Worm (Caenorhabditis elegans) whole organism, dauer: Measurements from ENCODE around the gene srw-55.

Experiments used
- unc-62 ChIP-seq: sonication (generic microtip); optimal IDR thresholded peaks from 2 replicates; lab custom pipeline; 2017; ENCODE audit warnings: missing biosample characterization, missing genetic modification reagents, missing genetic modification characterization

Gene srw-55

DNA sequence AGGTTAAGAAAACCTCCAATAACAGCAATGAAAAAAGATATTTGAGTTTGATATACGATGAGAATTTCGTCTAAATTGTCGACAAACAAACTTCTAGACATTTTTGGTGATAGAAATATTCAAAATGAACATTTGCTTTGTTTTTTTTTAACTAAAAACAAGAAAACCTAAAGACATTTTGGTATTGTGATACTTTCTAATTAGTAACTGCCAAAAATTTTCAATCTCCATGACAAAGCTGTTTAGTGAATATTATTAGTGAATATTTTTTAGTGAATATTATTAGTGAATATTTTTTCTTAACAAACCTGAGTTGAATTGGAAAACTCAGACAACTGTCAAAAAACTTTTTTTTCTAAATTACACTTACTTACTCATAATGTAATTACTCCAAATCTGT, at the start of gene srw-55:
Gene srw-55 (minus strand): TSS at position 101 of the 400 bp plus-strand sequence.
- TF ChIP-seq unc-62 (GFP tag; lab: Kevin White, UChicago) = no peak

DNA sequence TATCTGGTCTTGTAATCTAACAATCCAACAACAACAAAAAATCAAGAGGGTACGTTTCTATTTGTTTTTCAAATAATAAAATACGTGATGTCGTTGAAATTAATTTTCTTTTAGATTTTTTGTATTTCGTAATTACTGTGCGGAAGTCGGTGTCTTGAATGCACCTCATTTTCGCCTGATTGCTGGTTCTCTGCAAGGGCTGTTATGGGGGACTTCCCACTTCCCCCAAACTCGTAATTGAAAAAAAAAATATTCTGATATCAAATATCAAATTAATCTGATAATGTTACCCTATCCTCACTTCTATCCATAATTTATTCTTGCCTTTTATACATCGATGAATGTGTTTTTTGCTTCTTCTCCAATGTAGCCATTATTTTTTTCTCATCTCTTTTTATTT, 47.9 kb upstream of the srw-55 start, which contains the start of gene F36G9.15:
Gene F36G9.15 (minus strand): TSS at position 101 of the 400 bp plus-strand sequence.
- no peak for TF ChIP-seq unc-62 (GFP tag; lab: Kevin White, UChicago)

DNA sequence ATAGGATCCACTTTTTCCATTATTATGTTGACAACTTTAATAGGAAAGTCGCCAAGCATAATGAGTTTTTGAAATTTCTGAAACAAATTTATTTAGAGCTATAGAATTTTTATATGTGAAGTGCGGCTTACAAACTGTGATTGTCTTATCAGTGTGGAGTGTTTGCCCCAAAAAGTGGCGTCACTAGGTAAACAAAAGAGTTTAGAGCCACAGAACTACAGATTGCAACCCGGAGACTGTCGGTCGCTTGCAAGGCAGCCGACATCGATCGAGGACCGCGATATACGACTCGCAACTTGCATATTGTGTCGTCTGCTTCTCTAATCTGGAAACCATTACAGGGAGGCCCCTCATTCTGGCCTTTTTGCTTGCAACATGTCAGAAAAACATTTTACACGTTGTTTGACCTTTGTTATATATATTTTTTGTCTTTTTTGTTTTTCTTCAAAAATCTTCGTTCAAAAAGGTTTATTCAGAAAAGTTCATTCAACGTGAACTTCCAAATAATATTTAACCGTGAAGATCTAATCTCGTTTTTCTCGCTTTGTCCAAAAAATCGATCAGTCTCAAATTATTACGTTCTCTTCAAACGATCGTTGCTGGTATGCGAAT, 42.7 kb upstream of the srw-55 start, which contains the start of the genes fbxa-99 and F36G9.13:
Gene fbxa-99 (minus strand): TSS at position 122 of the 612 bp plus-strand sequence.
Gene F36G9.13 (plus strand): TSS at position 562 of the 612 bp plus-strand sequence.
- no peak for TF ChIP-seq unc-62 (GFP tag; lab: Kevin White, UChicago)

DNA sequence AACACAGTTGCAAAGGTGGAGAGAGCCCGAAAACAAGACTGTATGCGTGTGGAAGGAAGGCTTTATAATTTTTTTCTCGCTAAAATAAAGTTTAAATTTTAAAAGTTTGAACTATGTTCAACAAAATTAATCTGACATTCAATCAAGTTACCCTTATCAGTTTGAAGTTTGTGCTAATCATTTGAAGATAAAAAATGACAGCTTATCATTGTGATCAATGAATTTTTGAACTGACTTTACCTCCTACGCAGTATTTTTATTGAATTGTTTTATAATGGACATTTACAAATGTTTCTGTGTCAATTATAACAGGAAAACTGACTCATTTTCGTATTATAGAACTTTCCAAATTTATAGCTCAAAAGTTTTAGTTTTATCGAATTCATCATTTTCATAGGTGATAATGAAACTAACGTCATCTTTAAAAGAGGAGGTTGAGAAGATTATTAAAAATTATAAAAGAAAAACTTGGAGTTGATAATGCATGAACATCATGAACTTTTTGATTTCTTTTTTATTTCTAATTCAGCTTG, 38.1 kb upstream of the srw-55 start, which contains the start of gene oac-20:
Gene oac-20 (plus strand): TSS at position 483 of the 533 bp plus-strand sequence.
- TF ChIP-seq unc-62 (GFP tag; lab: Kevin White, UChicago) = no peak

ce11 chrV:15975845-15976244, 35.7 kb upstream of the srw-55 start, which contains the start of gene clec-232:
clec-232 (plus strand) TSS chrV:15976145.
- no peak for TF ChIP-seq unc-62 (GFP tag; lab: Kevin White, UChicago)

- TF ChIP-seq unc-62 (GFP tag; lab: Kevin White, UChicago) = no peak
These were observed 34.7 kb upstream of the srw-55 start, which contains the start of gene sru-22 for ce11 chrV:15974836-15975235. sru-22 (minus strand) TSS chrV:15974936.

DNA sequence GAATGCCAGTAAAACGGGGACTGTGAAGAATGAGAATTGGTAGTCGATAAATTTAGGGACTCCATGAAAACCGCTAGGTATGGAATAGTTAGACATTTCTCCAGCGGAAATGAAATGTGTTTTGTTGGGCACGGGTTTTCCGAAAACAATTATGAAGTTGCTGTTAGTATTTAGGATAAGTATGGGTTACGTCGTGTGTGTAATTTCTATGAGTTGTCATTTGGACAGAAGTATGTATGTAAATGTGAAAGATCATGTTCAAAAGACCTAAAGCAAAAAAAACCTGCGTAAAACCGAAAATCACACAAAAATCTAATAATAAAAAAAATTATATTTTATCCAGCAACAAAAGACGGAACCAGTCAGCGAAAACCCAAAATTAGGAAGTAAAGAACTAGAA, 32.3 kb upstream of the srw-55 start, which contains the start of gene sru-23:
Gene sru-23 (minus strand): TSS at position 101 of the 400 bp plus-strand sequence.
- no peak for TF ChIP-seq unc-62 (GFP tag; lab: Kevin White, UChicago)

DNA sequence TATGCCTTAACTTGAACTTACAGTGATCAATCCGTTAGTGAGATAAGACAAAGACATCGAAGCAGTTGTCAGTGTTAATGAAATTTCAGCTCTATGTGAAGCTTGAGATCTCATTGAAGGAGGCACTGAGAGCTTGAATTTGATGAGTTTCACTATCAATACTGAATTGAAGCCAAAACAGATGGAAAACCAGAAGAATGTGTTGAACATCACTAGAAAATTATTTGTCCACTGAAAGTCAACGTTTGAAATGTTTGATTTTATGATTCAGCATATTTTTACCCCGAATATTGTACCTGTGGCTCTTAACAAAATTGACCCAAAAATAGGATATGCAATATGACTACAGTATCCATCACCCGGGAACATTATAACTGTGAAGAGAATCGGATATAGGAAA, 30.7 kb upstream of the srw-55 start:
- TF ChIP-seq unc-62 (GFP tag; lab: Kevin White, UChicago) = no peak

- no peak for TF ChIP-seq unc-62 (GFP tag; lab: Kevin White, UChicago)
These were observed 29.5 kb upstream of the srw-55 start, which contains the start of gene F36G9.7 for ce11 chrV:15969653-15970052. F36G9.7 (minus strand) TSS chrV:15969753.

ce11 chrV:15967542-15967941, 27.4 kb upstream of the srw-55 start, which contains the start of gene sri-1:
sri-1 (minus strand) TSS chrV:15967642.
- TF ChIP-seq unc-62 (GFP tag; lab: Kevin White, UChicago) = no peak

ce11 chrV:15965114-15965513, 25.0 kb upstream of the srw-55 start, which contains the start of gene sri-2:
sri-2 (minus strand) TSS chrV:15965214.
- no peak for TF ChIP-seq unc-62 (GFP tag; lab: Kevin White, UChicago)

- no peak for TF ChIP-seq unc-62 (GFP tag; lab: Kevin White, UChicago)
These were observed 19.3 kb upstream of the srw-55 start for ce11 chrV:15959456-15959855.

ce11 chrV:15957098-15957497, 16.9 kb upstream of the srw-55 start, which contains the start of gene F36G9.3:
F36G9.3 (plus strand) TSS chrV:15957398.
- no peak for TF ChIP-seq unc-62 (GFP tag; lab: Kevin White, UChicago)

- no peak for TF ChIP-seq unc-62 (GFP tag; lab: Kevin White, UChicago)
These were observed 15.3 kb upstream of the srw-55 start, which contains the start of gene srh-186 for ce11 chrV:15955497-15955896. srh-186 (plus strand) TSS chrV:15955797.

- TF ChIP-seq unc-62 (GFP tag; lab: Kevin White, UChicago) = no peak
These were observed 14.8 kb upstream of the srw-55 start, which contains the start of gene srw-57 for ce11 chrV:15954932-15955331. srw-57 (minus strand) TSS chrV:15955032.

ce11 chrV:15952762-15953161, 12.6 kb upstream of the srw-55 start, which contains the start of gene srw-56:
srw-56 (minus strand) TSS chrV:15952862.
- TF ChIP-seq unc-62 (GFP tag; lab: Kevin White, UChicago) = no peak
